Fruit fly (Drosophila melanogaster): ENCODE data around the gene Pcp.

The Pcp gene

DNA sequence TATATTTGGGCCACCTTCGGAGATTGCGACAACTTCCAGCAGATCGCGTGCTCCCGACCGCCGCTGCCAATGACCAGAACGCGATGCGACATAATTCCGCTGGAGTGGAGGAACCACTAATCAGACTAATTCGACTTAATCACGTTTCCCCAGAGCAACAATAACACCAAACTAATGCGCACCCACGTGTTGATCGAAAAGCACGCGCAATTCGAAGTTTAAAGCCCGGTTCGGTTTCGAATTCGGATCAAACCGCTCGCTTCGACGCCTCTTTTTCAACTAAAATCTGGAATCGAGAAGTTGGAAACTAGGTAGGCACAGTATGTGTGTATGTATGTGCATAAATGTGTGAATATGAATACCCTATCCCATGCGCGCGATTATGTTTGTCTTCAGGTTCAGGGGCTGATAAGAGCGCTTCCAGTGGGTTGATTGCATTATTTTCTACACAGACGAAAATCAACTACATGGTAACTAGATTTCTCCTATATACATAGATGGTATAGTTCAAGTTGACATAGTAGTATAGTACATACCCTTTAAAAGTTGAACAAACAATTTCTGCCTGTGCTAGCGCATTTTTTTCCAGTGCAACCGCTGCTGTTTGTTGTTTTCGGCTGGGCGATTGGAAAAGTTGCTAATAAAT is 2.3 kb downstream of the Pcp start, which contains the start of gene Gart (continued):
- TF ChIP-seq chif (GFP tag; optimal IDR thresholded peaks at IDR 0.05) = peak; percentile 53 to 56
- peak in 1 of 3 experiments; percentile 58 for TF ChIP-seq lola (GFP tag; optimal IDR thresholded peaks at IDR 0.05)
- no peak for TF ChIP-seq sens-2 (GFP tag; IDR thresholded peaks at IDR 0.05)
- TF ChIP-seq Sry-δ (GFP tag; optimal IDR thresholded peaks at IDR 0.05) = peak; percentile 23
- TF ChIP-seq CG18476 (GFP tag; optimal IDR thresholded peaks at IDR 0.05) = peak; percentile 64
- TF ChIP-seq CG10267 (tag; optimal IDR thresholded peaks at IDR 0.05) = peak; percentile 9
- TF ChIP-seq CG10366 (GFP tag; IDR thresholded peaks at IDR 0.05) = peak; percentile 62; the same call in 1 of the 2 replicates
- TF ChIP-seq twi (tag; optimal IDR thresholded peaks at IDR 0.05) = peak; percentile 30
- no peak for TF ChIP-seq CG8765 (GFP tag; IDR thresholded peaks at IDR 0.05)
- TF ChIP-seq CG15696 (tag; optimal IDR thresholded peaks at IDR 0.05) = no peak
- peak; percentile 46; the same call in 1 of the 2 replicates for TF ChIP-seq wdn (GFP tag; IDR thresholded peaks at IDR 0.05)
- TF ChIP-seq Bgb (GFP tag; IDR thresholded peaks at IDR 0.05; ENCODE audit: partially characterized antibody) = no peak; the same call in 1 of the 2 replicates
- peak; percentile 63; the same call in 2 of the 3 replicates for TF ChIP-seq Dbx (GFP tag; IDR thresholded peaks at IDR 0.05)
- peak; percentile 6 for TF ChIP-seq CG4617 (GFP tag; optimal IDR thresholded peaks at IDR 0.05; ENCODE audit: borderline replicate concordance)
- peak; percentile 10 for TF ChIP-seq CG2116 (GFP tag; optimal IDR thresholded peaks at IDR 0.05)
- peak; percentile 58 for TF ChIP-seq CG4282 (GFP tag; optimal IDR thresholded peaks at IDR 0.05)
- TF ChIP-seq Pdp1 (GFP tag; optimal IDR thresholded peaks at IDR 0.05) = peak; percentile 52 to 62
- TF ChIP-seq CG2129 (GFP tag; IDR thresholded peaks at IDR 0.05; ENCODE audit: partially characterized antibody) = no peak
- peak; percentile 79 for TF ChIP-seq slbo (GFP tag; IDR thresholded peaks at IDR 0.05)
- peak; percentile 57 for TF ChIP-seq az2 (GFP tag; optimal IDR thresholded peaks at IDR 0.05)
- TF ChIP-seq CG7556 (GFP tag; optimal IDR thresholded peaks at IDR 0.05) = peak; percentile 75
- peak; percentile 81 for TF ChIP-seq HmgZ (tag; optimal IDR thresholded peaks at IDR 0.05)
- peak; percentile 76 for TF ChIP-seq CG17385 (GFP tag; optimal IDR thresholded peaks at IDR 0.05)
- peak; percentile 69 for TF ChIP-seq CG9932 (GFP tag; IDR thresholded peaks at IDR 0.05)
- no peak for TF ChIP-seq nau (GFP tag; optimal IDR thresholded peaks at IDR 0.05)
- peak; percentile 36 for TF ChIP-seq Dip3 (GFP tag; optimal IDR thresholded peaks at IDR 0.05)
- TF ChIP-seq mam (GFP tag; optimal IDR thresholded peaks at IDR 0.05) = peak; percentile 72
- peak; percentile 73 for TF ChIP-seq dm (GFP tag; optimal IDR thresholded peaks at IDR 0.05)
- no peak for TF ChIP-seq CG6791 (GFP tag; IDR thresholded peaks at IDR 0.05; ENCODE audit: partially characterized antibody)
- TF ChIP-seq tx (GFP tag; optimal IDR thresholded peaks at IDR 0.05) = peak; percentile 57
- TF ChIP-seq Ets97D (GFP tag; optimal IDR thresholded peaks at IDR 0.05) = peak; percentile 18
- TF ChIP-seq C15 (GFP tag; IDR thresholded peaks at IDR 0.05) = 0 out of 3 replicates have a peak, but pooled peaks have one; percentile 20
- TF ChIP-seq CG14965 (GFP tag; optimal IDR thresholded peaks at IDR 0.05; ENCODE audit: borderline replicate concordance) = peak; percentile 17
- TF ChIP-seq D (optimal IDR thresholded peaks at IDR 0.05) = no peak
- TF ChIP-seq D (GFP tag; optimal IDR thresholded peaks at IDR 0.05) = peak; percentile 23
- TF ChIP-seq her (GFP tag; optimal IDR thresholded peaks at IDR 0.05) = peak; percentile 68
- TF ChIP-seq corto (GFP tag; optimal IDR thresholded peaks at IDR 0.05) = peak; percentile 70
- TF ChIP-seq Optix (GFP tag; IDR thresholded peaks at IDR 0.05) = peak; percentile 61; the same call in 1 of the 3 replicates
- no peak for TF ChIP-seq Opbp (GFP tag; IDR thresholded peaks at IDR 0.05; ENCODE audit: partially characterized antibody)
- TF ChIP-seq CG16863 (GFP tag; optimal IDR thresholded peaks at IDR 0.05) = peak; percentile 48
- TF ChIP-seq CHES-1-like (GFP tag; optimal IDR thresholded peaks at IDR 0.05) = peak; percentile 79
- TF ChIP-seq Usf (GFP tag; optimal IDR thresholded peaks at IDR 0.05) = peak; percentile 4
- no peak; the same call in 1 of the 2 replicates for TF ChIP-seq Xrp1 (GFP tag; IDR thresholded peaks at IDR 0.05)
- TF ChIP-seq B-H1 (GFP tag; IDR thresholded peaks at IDR 0.05) = no peak; the same call in 2 of the 3 replicates
- TF ChIP-seq CG16813 (GFP tag; IDR thresholded peaks at IDR 0.05; ENCODE audit: partially characterized antibody) = no peak
- TF ChIP-seq ranshi (GFP tag; IDR thresholded peaks at IDR 0.05) = 0 out of 2 replicates have a peak, but pooled peaks have one; percentile 63
- peak; percentile 2 for TF ChIP-seq CG15073 (GFP tag; optimal IDR thresholded peaks at IDR 0.05)
- TF ChIP-seq bsh (GFP tag; optimal IDR thresholded peaks at IDR 0.05) = peak in 1 of 2 experiments; percentile 82
- TF ChIP-seq Bdp1 (GFP tag; optimal IDR thresholded peaks at IDR 0.05) = peak; percentile 36
